Fruit fly (Drosophila melanogaster) whole organism, adult: ENCODE data around the gene CG7810.
A peak's percentile ranks its signal among the peaks of the same experiment; 100 is the strongest.

ENCODE experiments used
- CG11617 ChIP-seq: fragments of 200-800 bp; sonication (Bioruptor generic); optimal IDR thresholded peaks from 2 replicates; lab custom pipeline; 2017; ENCODE audit warnings: mild to moderate bottlenecking, missing biosample characterization, missing genetic modification reagents, missing genetic modification characterization
- CG12768 ChIP-seq: fragments of 200-800 bp; sonication (Bioruptor generic); optimal IDR thresholded peaks from 2 replicates; lab custom pipeline; 2017; ENCODE audit warnings: missing biosample characterization, missing genetic modification characterization, mild to moderate bottlenecking, moderate library complexity, missing genetic modification reagents
- CG14711 ChIP-seq: fragments of 200-800 bp; sonication (Bioruptor generic); optimal IDR thresholded peaks from 2 replicates; lab custom pipeline; 2018; ENCODE audit warnings: missing biosample characterization, mild to moderate bottlenecking, missing genetic modification characterization, moderate library complexity
- CG1620 ChIP-seq: fragments of 200-800 bp; sonication (Bioruptor generic); optimal IDR thresholded peaks from 2 replicates; lab custom pipeline; 2016; ENCODE audit warnings: missing biosample characterization, missing genetic modification characterization
- CG33017 ChIP-seq: fragments of 200-800 bp; sonication (Bioruptor generic); optimal IDR thresholded peaks from 2 replicates; lab custom pipeline; 2018; ENCODE audit warnings: missing biosample characterization, mild to moderate bottlenecking, missing genetic modification characterization, moderate library complexity
- CG5204 ChIP-seq: fragments of 200-800 bp; sonication (Bioruptor generic); optimal IDR thresholded peaks from 2 replicates; lab custom pipeline; 2016; ENCODE audit warnings: missing biosample characterization, missing genetic modification characterization
- CG7045 ChIP-seq: fragments of 200-800 bp; sonication (Bioruptor generic); optimal IDR thresholded peaks from 2 replicates; lab custom pipeline; 2017; ENCODE audit warnings: missing biosample characterization, mild to moderate bottlenecking, missing genetic modification characterization
- CG7101 ChIP-seq: fragments of 200-800 bp; sonication (Bioruptor generic); optimal IDR thresholded peaks from 2 replicates; lab custom pipeline; 2018; ENCODE audit warnings: missing biosample characterization, mild to moderate bottlenecking, missing genetic modification characterization, moderate library complexity
- Clk ChIP-seq: fragments of 200-800 bp; sonication (Bioruptor generic); optimal IDR thresholded peaks from 2 replicates; lab custom pipeline; 2017; ENCODE audit warnings: missing biosample characterization, missing genetic modification characterization
- Crg-1 ChIP-seq: fragments of 200-800 bp; sonication (Bioruptor generic); optimal IDR thresholded peaks from 2 replicates; lab custom pipeline; 2016; ENCODE audit warnings: missing biosample characterization, missing genetic modification characterization
- Hr96 ChIP-seq: fragments of 200-800 bp; sonication (Bioruptor generic); optimal IDR thresholded peaks from 2 replicates; lab custom pipeline; 2016; ENCODE audit warnings: missing biosample characterization, missing genetic modification characterization
- Mnt ChIP-seq: fragments of 200-800 bp; sonication (Bioruptor generic); optimal IDR thresholded peaks from 2 replicates; lab custom pipeline; 2016; ENCODE audit warnings: missing biosample characterization, mild to moderate bottlenecking, missing genetic modification characterization
- bab1 ChIP-seq: fragments of 200-800 bp; sonication (Bioruptor generic); optimal IDR thresholded peaks from 3 replicates; lab custom pipeline; 2019; ENCODE audit warnings: missing biosample characterization, mild to moderate bottlenecking, missing genetic modification characterization, moderate library complexity
- cic ChIP-seq: fragments of 200-800 bp; sonication (Bioruptor generic); optimal IDR thresholded peaks from 2 replicates; lab custom pipeline; 2017; ENCODE audit warnings: missing biosample characterization, mild to moderate bottlenecking, missing genetic modification characterization, moderate library complexity
- cnc ChIP-seq, 2 experiments: fragments of >200 bp; optimal IDR thresholded peaks; 2 replicates each; lab custom pipeline; 2017
- kay ChIP-seq: fragments of 200-800 bp; sonication (Bioruptor generic); peaks from one replicate; lab custom pipeline; 2016; ENCODE audit warnings: missing biosample characterization, missing genetic modification characterization, borderline replicate concordance
- ovo ChIP-seq: fragments of 200-800 bp; sonication (Bioruptor generic); optimal IDR thresholded peaks from 2 replicates; lab custom pipeline; 2016; ENCODE audit warnings: missing biosample characterization, missing genetic modification characterization
- pad ChIP-seq: fragments of 200-800 bp; sonication (Bioruptor generic); optimal IDR thresholded peaks from 3 replicates; lab custom pipeline; 2017; ENCODE audit warnings: missing biosample characterization, missing genetic modification characterization, mild to moderate bottlenecking, moderate library complexity, missing genetic modification reagents
- tj ChIP-seq: fragments of 200-800 bp; sonication (Bioruptor generic); optimal IDR thresholded peaks from 3 replicates; lab custom pipeline; 2017; ENCODE audit warnings: missing biosample characterization, mild to moderate bottlenecking, missing genetic modification characterization, moderate library complexity
- toe ChIP-seq: fragments of 200-800 bp; sonication (Bioruptor generic); optimal IDR thresholded peaks from 2 replicates; lab custom pipeline; 2016; ENCODE audit warnings: missing biosample characterization, missing genetic modification characterization

Gene CG7810

DNA sequence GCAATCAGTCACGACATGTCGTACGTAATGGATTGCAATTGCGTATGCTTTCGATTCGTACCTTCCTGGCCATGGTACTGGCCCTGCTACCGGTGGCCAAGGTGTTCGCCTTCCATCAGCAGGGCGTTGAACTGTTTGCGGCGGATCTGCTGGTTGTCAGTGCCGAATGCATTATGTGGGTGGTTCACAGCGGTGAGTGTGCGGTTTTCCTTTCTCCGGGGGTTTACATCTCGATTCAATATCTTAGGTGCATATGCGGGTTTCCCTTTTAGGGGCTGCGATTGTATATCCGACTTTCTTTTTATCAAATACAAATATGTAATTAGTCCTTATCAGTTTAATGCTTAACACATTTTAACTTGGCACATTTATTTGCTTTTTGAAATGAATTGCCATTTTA, 746 bp upstream of the CG7810 start:
- no peak for TF ChIP-seq Hr96
- TF ChIP-seq CG11617 (GFP tag; lab: Kevin White, UChicago): no peak
- no peak for TF ChIP-seq toe (GFP tag; lab: Kevin White, UChicago)
- no peak for TF ChIP-seq CG1620 (GFP tag; lab: Kevin White, UChicago)
- no peak for TF ChIP-seq Crg-1
- no peak for TF ChIP-seq cnc (optimal IDR thresholded peaks at IDR 0.05; lab: Kevin White, UChicago)
- TF ChIP-seq ovo (GFP tag; lab: Kevin White, UChicago): no peak
- no peak for TF ChIP-seq CG5204 (GFP tag; lab: Kevin White, UChicago)
- TF ChIP-seq CG7101 (tag; lab: Kevin White, UChicago): no peak
- no peak for TF ChIP-seq CG7045 (GFP tag; lab: Kevin White, UChicago)
- no peak for TF ChIP-seq kay (GFP tag; lab: Kevin White, UChicago)
- TF ChIP-seq CG14711 (tag; lab: Kevin White, UChicago): no peak
- TF ChIP-seq Mnt (GFP tag; lab: Kevin White, UChicago): no peak
- no peak for TF ChIP-seq CG12768 (GFP tag; lab: Kevin White, UChicago)
- TF ChIP-seq cic (GFP tag; lab: Kevin White, UChicago): no peak

DNA sequence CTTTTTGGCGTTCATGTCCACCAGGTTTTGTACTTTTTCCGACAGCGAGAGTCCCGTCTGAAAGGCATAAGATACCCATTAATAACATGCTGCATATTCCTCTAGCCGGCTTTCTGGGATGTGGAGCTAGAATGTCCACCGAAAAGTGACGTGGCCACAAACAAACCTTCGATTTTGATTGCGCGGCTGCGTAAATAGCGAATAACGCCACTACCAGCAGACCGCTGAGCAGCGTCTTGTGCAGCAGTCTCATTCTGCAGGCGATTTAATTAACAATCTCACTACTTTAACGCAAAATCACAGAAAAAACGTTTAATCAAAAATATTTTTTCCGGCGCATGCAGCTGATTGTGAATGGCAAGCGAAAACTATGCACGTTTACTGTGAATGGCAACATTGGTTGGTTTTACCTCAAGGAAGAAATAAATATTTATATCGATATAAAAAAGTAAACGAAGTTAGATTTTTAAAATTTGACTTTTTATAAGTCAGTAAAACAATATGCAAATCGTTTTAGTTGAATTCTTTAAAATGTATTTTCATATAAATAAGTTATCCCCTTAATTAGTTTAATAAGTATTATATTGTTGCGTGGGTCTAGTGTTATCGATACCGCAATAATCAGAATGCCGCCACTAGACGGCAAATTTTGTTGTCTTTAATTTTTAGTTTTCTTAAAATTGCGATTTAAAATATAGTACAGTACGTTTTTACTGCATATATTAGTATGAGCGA, 3.0 kb downstream of the CG7810 start, which contains the start of the genes Ostgamma and Mettl14:
Gene Ostgamma, minus strand, starts transcription at position 376 of the 735 bp plus-strand sequence.
Gene Mettl14, plus strand, starts transcription at position 611 of the 735 bp plus-strand sequence.
- TF ChIP-seq Mnt (GFP tag; lab: Kevin White, UChicago): peak; percentile 40
- TF ChIP-seq CG11617 (GFP tag; lab: Kevin White, UChicago): peak; percentile 20
- TF ChIP-seq CG1620 (GFP tag; lab: Kevin White, UChicago): no peak
- peak; percentile 39 for TF ChIP-seq CG7101 (tag; lab: Kevin White, UChicago)
- no peak for TF ChIP-seq kay (GFP tag; lab: Kevin White, UChicago)
- no peak for TF ChIP-seq pad (GFP tag; lab: Kevin White, UChicago)
- no peak for TF ChIP-seq CG33017 (tag; lab: Kevin White, UChicago)
- TF ChIP-seq CG7045 (GFP tag; lab: Kevin White, UChicago): no peak
- no peak for TF ChIP-seq CG12768 (GFP tag; lab: Kevin White, UChicago)
- TF ChIP-seq Clk (GFP tag; lab: Kevin White, UChicago): no peak
- TF ChIP-seq tj: no peak
- no peak for TF ChIP-seq ovo (GFP tag; lab: Kevin White, UChicago)
- TF ChIP-seq bab1: peak; percentile 41
- peak; percentile 64 for TF ChIP-seq CG14711 (tag; lab: Kevin White, UChicago)
- no peak for TF ChIP-seq toe (GFP tag; lab: Kevin White, UChicago)

DNA sequence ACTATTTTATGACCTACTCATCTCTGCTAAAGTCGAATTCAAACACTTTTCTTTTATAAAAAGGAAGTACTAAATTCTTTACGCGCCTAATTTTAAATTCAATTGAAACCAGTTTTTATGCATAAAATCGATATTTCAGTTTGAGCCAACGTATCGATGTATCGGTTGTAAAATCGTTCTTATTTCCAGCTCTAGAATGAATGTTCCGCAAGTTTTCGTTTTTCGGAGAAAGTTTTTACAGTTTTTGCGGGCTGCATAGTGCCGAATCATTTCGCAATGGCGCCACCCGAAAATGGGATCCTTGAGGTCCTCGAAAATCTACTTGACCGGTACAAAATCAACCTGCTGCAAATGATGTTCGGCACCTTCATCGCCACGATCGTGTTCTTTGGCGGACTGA, 5.6 kb downstream of the CG7810 start, which contains the start of gene CG7840:
Gene CG7840, plus strand, starts transcription at position 178 of the 400 bp plus-strand sequence.
- TF ChIP-seq tj (no peak), CG7101 (tag; lab: Kevin White, UChicago) (no peak)

DNA sequence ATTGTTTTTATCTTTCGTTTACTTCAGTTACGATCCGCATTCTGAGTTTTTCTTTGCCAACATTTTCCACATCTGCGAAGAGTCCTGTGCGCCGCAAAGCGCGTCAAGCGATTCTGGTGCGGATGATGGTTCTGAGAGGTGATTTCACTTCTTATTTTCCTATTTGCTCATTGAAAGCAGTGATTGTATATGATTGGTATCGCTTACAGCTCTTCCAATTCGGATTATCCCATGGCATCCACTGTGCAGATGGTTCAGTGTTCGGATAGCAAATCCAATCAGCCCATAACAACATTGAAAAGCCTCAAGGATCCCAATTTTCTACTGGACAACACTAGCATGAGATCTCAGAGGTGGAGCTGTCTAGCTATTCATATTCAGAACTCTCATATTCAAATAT, 6.4 kb downstream of the CG7810 start:
- no peak for TF ChIP-seq pad (GFP tag; lab: Kevin White, UChicago)
- no peak for TF ChIP-seq Crg-1
- no peak for TF ChIP-seq Clk (GFP tag; lab: Kevin White, UChicago)
- no peak for TF ChIP-seq CG11617 (GFP tag; lab: Kevin White, UChicago)
- no peak for TF ChIP-seq Mnt (GFP tag; lab: Kevin White, UChicago)
- no peak for TF ChIP-seq kay (GFP tag; lab: Kevin White, UChicago)
- no peak for TF ChIP-seq CG7101 (tag; lab: Kevin White, UChicago)
- no peak for TF ChIP-seq CG1620 (GFP tag; lab: Kevin White, UChicago)
- TF ChIP-seq toe (GFP tag; lab: Kevin White, UChicago): no peak
- no peak for TF ChIP-seq CG5204 (GFP tag; lab: Kevin White, UChicago)
- no peak for TF ChIP-seq tj
- TF ChIP-seq cnc (optimal IDR thresholded peaks at IDR 0.05; lab: Kevin White, UChicago): no peak

DNA sequence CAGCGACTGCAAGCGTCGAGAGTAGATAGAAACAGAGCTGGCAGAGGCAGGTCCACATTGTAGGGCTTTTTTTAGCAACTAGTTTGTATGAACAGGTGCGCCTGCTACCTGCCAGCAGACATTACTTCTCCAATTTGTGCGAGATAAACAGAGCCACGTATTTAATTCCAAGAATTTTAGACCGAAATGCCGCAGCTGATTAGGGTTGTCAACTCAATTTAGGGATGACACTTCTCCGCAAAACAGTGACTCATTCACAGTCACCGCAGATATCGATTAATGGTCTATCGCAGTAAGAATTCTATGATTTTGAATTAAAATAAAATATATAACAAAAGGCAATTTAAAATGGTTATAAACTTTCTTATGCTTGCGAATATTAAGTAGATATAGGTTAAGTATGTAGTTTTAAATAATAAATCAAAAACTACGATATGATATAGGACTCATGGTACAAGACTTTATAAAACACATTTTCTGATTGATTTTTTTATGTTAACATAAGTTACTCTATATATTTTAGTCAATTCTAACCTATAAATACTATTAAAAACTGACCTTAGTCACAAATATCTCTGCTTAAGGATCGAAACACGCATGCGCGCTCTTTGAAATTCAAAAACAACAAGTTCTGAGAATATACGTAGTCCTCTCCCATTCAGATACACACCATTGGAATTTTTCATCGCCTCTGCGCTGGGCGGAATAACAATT, 8.1 kb downstream of the CG7810 start, which contains the start of the genes wol and Scgalpha:
Gene wol, minus strand, starts transcription at position 220 of the 714 bp plus-strand sequence.
Gene Scgalpha, plus strand, starts transcription at position 664 of the 714 bp plus-strand sequence.
- TF ChIP-seq tj (no peak), bab1 (peak; percentile 7), CG14711 (tag; lab: Kevin White, UChicago) (peak; percentile 97), kay (GFP tag; lab: Kevin White, UChicago) (no peak), Clk (GFP tag; lab: Kevin White, UChicago) (no peak)
